Fruit fly (Drosophila melanogaster) Kc167 (cell line): ENCODE data around the gene CG13895.

ENCODE experiments used
- Myc ChIP-seq: fragments of >200 bp; optimal IDR thresholded peaks from 2 replicates; lab custom pipeline; 2017; ENCODE audit warnings: missing external identifiers
- Sin3A ChIP-seq: fragments of >200 bp; optimal IDR thresholded peaks from 2 replicates; lab custom pipeline; 2018; ENCODE audit warnings: missing external identifiers
- h ChIP-seq: fragments of >200 bp; optimal IDR thresholded peaks from 3 replicates; lab custom pipeline; 2018; ENCODE audit warnings: missing external identifiers
- insv ChIP-seq: fragments of >200 bp; optimal IDR thresholded peaks from 3 replicates; lab custom pipeline; 2018; ENCODE audit warnings: missing external identifiers
- psq ChIP-seq: fragments of >200 bp; optimal IDR thresholded peaks from 2 replicates; lab custom pipeline; 2017; ENCODE audit warnings: missing external identifiers
- ttk ChIP-seq: sonication (Bioruptor generic); optimal IDR thresholded peaks from 2 replicates; lab custom pipeline; 2017; ENCODE audit warnings: missing external identifiers

CG13895 gene

dm6 chr3L:707992-708489, at the start of gene CG13895:
TSS of gene CG13895 (minus strand) at chr3L:708205.
- TF ChIP-seq Sin3A (lab: Kevin White, UChicago) (no peak), ttk (no peak), psq (lab: Kevin White, UChicago) (no peak), h (lab: Kevin White, UChicago) (no peak), insv (lab: Kevin White, UChicago) (no peak), Myc (lab: Kevin White, UChicago) (no peak)

dm6 chr3L:756372-756771, 48.4 kb upstream of the CG13895 start:
- no peak for TF ChIP-seq psq (lab: Kevin White, UChicago)
- no peak for TF ChIP-seq Sin3A (lab: Kevin White, UChicago)
- no peak for TF ChIP-seq Myc (lab: Kevin White, UChicago)
- TF ChIP-seq ttk: no peak
- TF ChIP-seq h (lab: Kevin White, UChicago): no peak
- no peak for TF ChIP-seq insv (lab: Kevin White, UChicago)

dm6 chr3L:755259-755658, 47.3 kb upstream of the CG13895 start, which contains the start of gene hng3:
TSS of gene hng3 (minus strand) at chr3L:755489.
- TF ChIP-seq insv (lab: Kevin White, UChicago): no peak
- no peak for TF ChIP-seq ttk
- no peak for TF ChIP-seq psq (lab: Kevin White, UChicago)
- no peak for TF ChIP-seq Myc (lab: Kevin White, UChicago)
- no peak for TF ChIP-seq h (lab: Kevin White, UChicago)
- no peak for TF ChIP-seq Sin3A (lab: Kevin White, UChicago)

- TF ChIP-seq psq (lab: Kevin White, UChicago) (no peak), ttk (no peak), insv (lab: Kevin White, UChicago) (no peak), Sin3A (lab: Kevin White, UChicago) (no peak), h (lab: Kevin White, UChicago) (no peak)
These were observed 46.6 kb upstream of the CG13895 start for dm6 chr3L:754612-755011.

dm6 chr3L:753568-754156, 45.7 kb upstream of the CG13895 start:
- no peak for TF ChIP-seq psq (lab: Kevin White, UChicago)
- no peak for TF ChIP-seq Sin3A (lab: Kevin White, UChicago)
- TF ChIP-seq insv (lab: Kevin White, UChicago): no peak
- no peak for TF ChIP-seq h (lab: Kevin White, UChicago)
- TF ChIP-seq ttk: no peak
- no peak for TF ChIP-seq Myc (lab: Kevin White, UChicago)

- TF ChIP-seq insv (lab: Kevin White, UChicago): no peak
- TF ChIP-seq Sin3A (lab: Kevin White, UChicago): no peak
These were observed 43.6 kb upstream of the CG13895 start for dm6 chr3L:751516-752125.

dm6 chr3L:750614-751293, 42.7 kb upstream of the CG13895 start:
- TF ChIP-seq h (lab: Kevin White, UChicago) (no peak), insv (lab: Kevin White, UChicago) (no peak), Myc (lab: Kevin White, UChicago) (no peak), ttk (no peak), Sin3A (lab: Kevin White, UChicago) (no peak), psq (lab: Kevin White, UChicago) (no peak)

- TF ChIP-seq psq (lab: Kevin White, UChicago): no peak
- no peak for TF ChIP-seq h (lab: Kevin White, UChicago)
- no peak for TF ChIP-seq Myc (lab: Kevin White, UChicago)
- TF ChIP-seq ttk: no peak
- no peak for TF ChIP-seq Sin3A (lab: Kevin White, UChicago)
- TF ChIP-seq insv (lab: Kevin White, UChicago): no peak
These were observed 41.2 kb upstream of the CG13895 start, which contains the start of gene emc for dm6 chr3L:749199-749538. TSS of gene emc (plus strand) at chr3L:749400.

- TF ChIP-seq Myc (lab: Kevin White, UChicago): no peak
- no peak for TF ChIP-seq h (lab: Kevin White, UChicago)
- no peak for TF ChIP-seq Sin3A (lab: Kevin White, UChicago)
- no peak for TF ChIP-seq ttk
- no peak for TF ChIP-seq psq (lab: Kevin White, UChicago)
- no peak for TF ChIP-seq insv (lab: Kevin White, UChicago)
These were observed 40.6 kb upstream of the CG13895 start for dm6 chr3L:748329-749198.

- TF ChIP-seq h (lab: Kevin White, UChicago) (no peak), insv (lab: Kevin White, UChicago) (no peak), Myc (lab: Kevin White, UChicago) (no peak), Sin3A (lab: Kevin White, UChicago) (no peak), ttk (no peak), psq (lab: Kevin White, UChicago) (no peak)
These were observed 39.8 kb upstream of the CG13895 start for dm6 chr3L:747716-748328.
